Worm (Caenorhabditis elegans): ENCODE data around the gene glb-25.

DNA sequence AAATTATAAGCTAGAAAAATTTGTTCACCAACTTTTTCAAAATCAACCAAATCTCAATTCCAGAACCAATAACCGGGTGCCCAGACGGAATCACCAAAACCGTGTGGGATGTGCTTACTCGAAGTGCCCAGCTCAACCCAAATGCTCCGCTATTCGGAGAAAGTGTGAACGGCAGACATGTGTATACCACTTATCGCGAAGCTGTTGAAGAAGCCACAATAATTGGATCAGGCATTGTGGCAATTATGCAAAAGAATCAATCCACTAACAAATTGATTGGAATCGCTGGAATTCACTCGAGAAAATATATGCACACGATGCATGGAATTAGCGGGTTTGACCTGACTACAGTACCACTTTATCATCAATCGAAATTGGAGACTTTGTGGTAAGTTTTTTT is 31.6 kb downstream of the glb-25 start:
- TF ChIP-seq ets-7 (tag; optimal IDR thresholded peaks at IDR 0.05) (no peak), flt-1 (GFP tag; IDR thresholded peaks at IDR 0.05) (no peak), F13C5.2 (tag; optimal IDR thresholded peaks at IDR 0.05) (no peak), hnd-1 (tag; optimal IDR thresholded peaks at IDR 0.05) (no peak), tbx-37 (GFP tag; conservative IDR thresholded peaks at IDR 0.05) (no peak), hmg-4 (GFP tag; optimal IDR thresholded peaks at IDR 0.05) (no peak), tbx-11 (GFP tag; IDR thresholded peaks at IDR 0.05) (no peak), hmbx-1 (tag; optimal IDR thresholded peaks at IDR 0.05) (no peak), ama-1 (optimal IDR thresholded peaks at IDR 0.05) (no peak), ceh-13 (GFP tag; optimal IDR thresholded peaks at IDR 0.05) (no peak), B0310.2 (tag; optimal IDR thresholded peaks at IDR 0.05) (no peak), aly-1 (tag; optimal IDR thresholded peaks at IDR 0.05) (no peak), scrt-1 (GFP tag; IDR thresholded peaks at IDR 0.05) (no peak)

Data from whole organism, early embryonic.